Fruit fly (Drosophila melanogaster) whole organism: ENCODE measurements around the gene Mrp5.

Source experiments
- CG8478 ChIP-seq: fragments of >200 bp; optimal IDR thresholded peaks from 2 replicates; lab custom pipeline; 2018; ENCODE audit warnings: inconsistent platforms
- pan ChIP-seq: fragments of >200 bp; optimal IDR thresholded peaks from 2 replicates; lab custom pipeline; 2017
- psq ChIP-seq: fragments of >200 bp; optimal IDR thresholded peaks from 2 replicates; lab custom pipeline; 2017

dm6 chr3R:19908863-19909343 lies 33.4 kb upstream of the Mrp5 start:
- TF ChIP-seq CG8478 (lab: Kevin White, UChicago) (no peak), psq (lab: Kevin White, UChicago) (no peak), pan (no peak)
